Fruit fly (Drosophila melanogaster) whole organism, embryonic: Measurements from ENCODE around the gene CG45081.
A peak's percentile ranks its signal among the peaks of the same experiment; 100 is the strongest.

ENCODE experiments used
- Bgb ChIP-seq: fragments of 200-800 bp; sonication (Bioruptor generic); IDR thresholded peaks from 2 replicates; pipeline ENCODE4 v1.3.6; 2022; ENCODE audit warnings: missing biosample characterization, missing genetic modification characterization; ENCODE audit not compliant: partially characterized antibody
- CG10959 ChIP-seq: fragments of 200-800 bp; sonication (Bioruptor generic); IDR thresholded peaks from 2 replicates; pipeline ENCODE4 v1.3.6; 2022; ENCODE audit warnings: missing biosample characterization, missing genetic modification characterization
- CG11093 ChIP-seq: fragments of 200-800 bp; sonication (Bioruptor generic); IDR thresholded peaks from 3 replicates; pipeline ENCODE4 v1.3.6; 2022; ENCODE audit warnings: missing biosample characterization, missing genetic modification characterization
- CG12299 ChIP-seq: fragments of 200-800 bp; sonication (Bioruptor generic); optimal IDR thresholded peaks from 2 replicates; lab custom pipeline; 2018; ENCODE audit warnings: missing biosample characterization, mild to moderate bottlenecking, missing genetic modification characterization
- CG12391 ChIP-seq: fragments of 200-800 bp; sonication (Bioruptor generic); optimal IDR thresholded peaks from 3 replicates; lab custom pipeline; 2018; ENCODE audit warnings: missing biosample characterization, mild to moderate bottlenecking, missing genetic modification characterization, moderate library complexity
- CG13624 ChIP-seq: fragments of 200-800 bp; sonication (Bioruptor generic); optimal IDR thresholded peaks from 2 replicates; lab custom pipeline; 2016; ENCODE audit warnings: missing biosample characterization, missing genetic modification characterization
- CG14965 ChIP-seq: fragments of 200-800 bp; sonication (Bioruptor generic); optimal IDR thresholded peaks from 2 replicates; lab custom pipeline; 2016; ENCODE audit warnings: missing biosample characterization, missing genetic modification characterization, borderline replicate concordance
- CG1529 ChIP-seq: fragments of 200-800 bp; sonication (Bioruptor generic); optimal IDR thresholded peaks from 3 replicates; lab custom pipeline; 2018; ENCODE audit warnings: missing biosample characterization, missing genetic modification characterization
- CG17612 ChIP-seq: fragments of 200-800 bp; sonication (Bioruptor generic); IDR thresholded peaks from 2 replicates; pipeline ENCODE4 v1.3.6; 2022; ENCODE audit warnings: missing biosample characterization, missing genetic modification characterization
- CG1832 ChIP-seq: fragments of 200-800 bp; sonication (Bioruptor generic); optimal IDR thresholded peaks from 2 replicates; lab custom pipeline; 2017; ENCODE audit warnings: missing biosample characterization, mild to moderate bottlenecking, missing genetic modification characterization, inconsistent platforms
- CG2129 ChIP-seq: fragments of 200-800 bp; sonication (Bioruptor generic); IDR thresholded peaks from 2 replicates; pipeline ENCODE4 v1.3.6; 2022; ENCODE audit warnings: missing biosample characterization, missing genetic modification characterization; ENCODE audit not compliant: partially characterized antibody
- CG2202 ChIP-seq: fragments of 200-800 bp; sonication (Bioruptor generic); optimal IDR thresholded peaks from 2 replicates; lab custom pipeline; 2018; ENCODE audit warnings: missing biosample characterization, mild to moderate bottlenecking, missing genetic modification characterization
- CG31388 ChIP-seq: fragments of 200-800 bp; sonication (Bioruptor generic); optimal IDR thresholded peaks from 2 replicates; lab custom pipeline; 2016; ENCODE audit warnings: missing biosample characterization, missing genetic modification characterization
- CG31441 ChIP-seq: fragments of 200-800 bp; sonication (Bioruptor generic); IDR thresholded peaks from 2 replicates; pipeline ENCODE4 v1.3.6; 2022; ENCODE audit warnings: missing biosample characterization, missing genetic modification characterization
- CG43689 ChIP-seq: fragments of 200-800 bp; sonication (Bioruptor generic); IDR thresholded peaks from 2 replicates; pipeline ENCODE4 v1.3.6; 2022; ENCODE audit warnings: missing biosample characterization, missing genetic modification characterization
- CG4617 ChIP-seq: fragments of 200-800 bp; sonication (Bioruptor generic); optimal IDR thresholded peaks from 3 replicates; lab custom pipeline; 2016; ENCODE audit warnings: missing biosample characterization, missing genetic modification characterization, borderline replicate concordance
- CG5953 ChIP-seq: fragments of 200-800 bp; sonication (Bioruptor generic); IDR thresholded peaks from 2 replicates; pipeline ENCODE4 v1.3.6; 2022; ENCODE audit warnings: missing biosample characterization, missing genetic modification characterization
- CG6854 ChIP-seq: fragments of 200-800 bp; sonication (Bioruptor generic); optimal IDR thresholded peaks from 3 replicates; lab custom pipeline; 2017; ENCODE audit warnings: missing biosample characterization, mild to moderate bottlenecking, missing genetic modification characterization
- CG7357 ChIP-seq: fragments of 200-800 bp; sonication (Bioruptor generic); IDR thresholded peaks from 3 replicates; pipeline ENCODE4 v1.3.6; 2022; ENCODE audit warnings: missing biosample characterization, missing genetic modification characterization
- CG9932 ChIP-seq: fragments of 200-800 bp; sonication (Bioruptor generic); IDR thresholded peaks from 2 replicates; pipeline ENCODE4 v1.3.6; 2022; ENCODE audit warnings: missing biosample characterization, missing genetic modification characterization
- Dbx ChIP-seq: fragments of 200-800 bp; sonication (Bioruptor generic); IDR thresholded peaks from 3 replicates; pipeline ENCODE4 v1.3.6; 2022; ENCODE audit warnings: missing biosample characterization, missing genetic modification characterization
- HLH4C ChIP-seq: fragments of 200-800 bp; sonication (Bioruptor generic); IDR thresholded peaks from 3 replicates; pipeline ENCODE4 v1.3.6; 2022; ENCODE audit warnings: missing biosample characterization, missing genetic modification characterization; ENCODE audit not compliant: partially characterized antibody
- Hr78 ChIP-seq, 2 experiments: fragments of 200-800 bp in 1 of 2; fragments of >200 bp in 1 of 2; sonication (Bioruptor generic) in 1 of 2; optimal IDR thresholded peaks; 2 replicates each; lab custom pipeline; 2017 to 2019; ENCODE audit warnings: missing biosample characterization in 2 of 2, missing genetic modification characterization in 2 of 2, mild to moderate bottlenecking in 1 of 2, moderate library complexity in 1 of 2
- Hsf ChIP-seq: fragments of 200-800 bp; sonication (Bioruptor generic); optimal IDR thresholded peaks from 3 replicates; lab custom pipeline; 2016; ENCODE audit warnings: missing biosample characterization, missing genetic modification characterization
- Mrtf ChIP-seq: fragments of 200-800 bp; sonication (Bioruptor generic); IDR thresholded peaks from 3 replicates; pipeline ENCODE4 v1.3.6; 2022; ENCODE audit warnings: missing biosample characterization, missing genetic modification characterization
- Sin3A ChIP-seq: fragments of >200 bp; optimal IDR thresholded peaks from 2 replicates; lab custom pipeline; 2018
- Sry-δ ChIP-seq: fragments of 200-800 bp; sonication (Bioruptor generic); optimal IDR thresholded peaks from 2 replicates; lab custom pipeline; 2016; ENCODE audit warnings: missing biosample characterization, missing genetic modification characterization
- TFAM ChIP-seq: fragments of 200-800 bp; sonication (Bioruptor generic); optimal IDR thresholded peaks from 2 replicates; lab custom pipeline; 2017; ENCODE audit warnings: missing biosample characterization, missing genetic modification characterization, inconsistent platforms
- ab ChIP-seq: fragments of 200-800 bp; sonication (Bioruptor generic); optimal IDR thresholded peaks from 2 replicates; lab custom pipeline; 2016; ENCODE audit warnings: missing biosample characterization, missing genetic modification characterization
- ash1 ChIP-seq: fragments of 200-800 bp; sonication (Bioruptor generic); optimal IDR thresholded peaks from 2 replicates; lab custom pipeline; 2018; ENCODE audit warnings: missing biosample characterization, mild to moderate bottlenecking, missing genetic modification characterization
- cato ChIP-seq: fragments of 200-800 bp; sonication (Bioruptor generic); optimal IDR thresholded peaks from 2 replicates; lab custom pipeline; 2016; ENCODE audit warnings: missing biosample characterization, missing genetic modification characterization, borderline replicate concordance
- dmrt99B ChIP-seq: fragments of 200-800 bp; sonication (Bioruptor generic); optimal IDR thresholded peaks from 2 replicates; lab custom pipeline; 2018; ENCODE audit warnings: missing biosample characterization, mild to moderate bottlenecking, missing genetic modification characterization, moderate library complexity
- dysf ChIP-seq: fragments of 200-800 bp; sonication (Bioruptor generic); IDR thresholded peaks from 3 replicates; pipeline ENCODE4 v1.3.6; 2022; ENCODE audit warnings: missing biosample characterization, missing genetic modification characterization
- ems ChIP-seq: fragments of 200-800 bp; sonication (Bioruptor generic); optimal IDR thresholded peaks from 3 replicates; lab custom pipeline; 2016; ENCODE audit warnings: missing biosample characterization, missing genetic modification characterization
- ewg ChIP-seq: fragments of 200-800 bp; sonication (Bioruptor generic); optimal IDR thresholded peaks from 3 replicates; lab custom pipeline; 2017; ENCODE audit warnings: mild to moderate bottlenecking, missing biosample characterization, missing genetic modification reagents, missing genetic modification characterization
- ftz-f1 ChIP-seq: fragments of 200-800 bp; sonication (Bioruptor generic); optimal IDR thresholded peaks from 2 replicates; lab custom pipeline; 2016; ENCODE audit warnings: missing biosample characterization, missing genetic modification characterization
- hbn ChIP-seq: fragments of 200-800 bp; sonication (Bioruptor generic); IDR thresholded peaks from 2 replicates; pipeline ENCODE4 v1.3.6; 2022; ENCODE audit warnings: missing biosample characterization, missing genetic modification characterization; ENCODE audit not compliant: partially characterized antibody
- jumu ChIP-seq: fragments of 200-800 bp; sonication (Bioruptor generic); optimal IDR thresholded peaks from 3 replicates; lab custom pipeline; 2016; ENCODE audit warnings: missing biosample characterization, missing genetic modification characterization
- lmd ChIP-seq: fragments of 200-800 bp; sonication (Bioruptor generic); IDR thresholded peaks from 2 replicates; pipeline ENCODE4 v1.3.6; 2022; ENCODE audit warnings: missing biosample characterization, missing genetic modification characterization
- lola ChIP-seq, 3 experiments: fragments of >200 bp in 2 of 3; fragments of 200-800 bp in 1 of 3; sonication (Bioruptor generic) in 1 of 3; optimal IDR thresholded peaks; 2 replicates each; lab custom pipeline; 2017 to 2019; ENCODE audit warnings: missing biosample characterization in 3 of 3, missing genetic modification characterization in 3 of 3, mild to moderate bottlenecking in 1 of 3, moderate library complexity in 1 of 3
- lov ChIP-seq, 2 experiments: fragments of 200-800 bp in 1 of 2; fragments of >200 bp in 1 of 2; sonication (Bioruptor generic) in 1 of 2; IDR thresholded peaks in 1 of 2; optimal IDR thresholded peaks in 1 of 2; 2 replicates in 1 of 2; 3 replicates in 1 of 2; pipeline versions ENCODE4 v1.3.6 to Lab custom; 2017 to 2022; ENCODE audit warnings: missing biosample characterization in 1 of 2, missing genetic modification characterization in 1 of 2
- luna ChIP-seq: fragments of 200-800 bp; sonication (Bioruptor generic); optimal IDR thresholded peaks from 2 replicates; lab custom pipeline; 2016; ENCODE audit warnings: missing biosample characterization, missing genetic modification characterization
- maf-S ChIP-seq: fragments of 200-800 bp; sonication (Bioruptor generic); optimal IDR thresholded peaks from 2 replicates; lab custom pipeline; 2016; ENCODE audit warnings: missing biosample characterization, missing genetic modification characterization
- mam ChIP-seq: fragments of 200-800 bp; sonication (Bioruptor generic); optimal IDR thresholded peaks from 3 replicates; lab custom pipeline; 2016; ENCODE audit warnings: missing biosample characterization, missing genetic modification characterization
- nerfin-1 ChIP-seq: fragments of 200-800 bp; sonication (Bioruptor generic); optimal IDR thresholded peaks from 3 replicates; lab custom pipeline; 2019; ENCODE audit warnings: missing biosample characterization, mild to moderate bottlenecking, missing genetic modification characterization, moderate library complexity
- org-1 ChIP-seq: fragments of 200-800 bp; sonication (Bioruptor generic); optimal IDR thresholded peaks from 2 replicates; lab custom pipeline; 2017; ENCODE audit warnings: missing biosample characterization, missing genetic modification characterization
- seq ChIP-seq: fragments of 200-800 bp; sonication (Bioruptor generic); IDR thresholded peaks from 2 replicates; pipeline ENCODE4 v1.3.6; 2022; ENCODE audit warnings: missing biosample characterization, missing genetic modification characterization
- tio ChIP-seq: fragments of 200-800 bp; sonication (Bioruptor generic); optimal IDR thresholded peaks from 2 replicates; lab custom pipeline; 2017; ENCODE audit warnings: missing biosample characterization, missing genetic modification characterization, inconsistent platforms
- ttk ChIP-seq: fragments of 200-800 bp; sonication (Bioruptor generic); IDR thresholded peaks from 2 replicates; pipeline ENCODE4 v2.1.2; 2022; ENCODE audit warnings: missing biosample characterization, missing genetic modification characterization
- unc-4 ChIP-seq: fragments of 200-800 bp; sonication (Bioruptor generic); IDR thresholded peaks from 2 replicates; pipeline ENCODE4 v1.3.6; 2022; ENCODE audit warnings: missing biosample characterization, missing genetic modification characterization; ENCODE audit not compliant: partially characterized antibody
- vfl ChIP-seq: fragments of 200-800 bp; sonication (Bioruptor generic); optimal IDR thresholded peaks from 2 replicates; lab custom pipeline; 2016; ENCODE audit warnings: missing biosample characterization, missing genetic modification characterization

The CG45081 gene

dm6 chr3L:19294235-19294612, 28.4 kb downstream of the CG45081 start, which contains the start of gene fal (continued):
- TF ChIP-seq CG13624 (GFP tag; lab: Kevin White, UChicago) (no peak), org-1 (GFP tag; lab: Kevin White, UChicago) (no peak), ab (GFP tag; lab: Kevin White, UChicago) (no peak), Hsf (peak; percentile 45), CG10959 (GFP tag; lab: Robert Waterston, UW) (no peak), CG7357 (GFP tag; lab: Robert Waterston, UW) (no peak), dysf (0 out of 3 replicates have a peak, but pooled peaks have one; percentile 29), Mrtf (0 out of 3 replicates have a peak, but pooled peaks have one; percentile 26), CG4617 (no peak), seq (GFP tag; lab: Robert Waterston, UW) (no peak), lmd (GFP tag; lab: Robert Waterston, UW) (no peak; the same call in 1 of the 2 replicates), ftz-f1 (no peak), maf-S (GFP tag; lab: Kevin White, UChicago) (no peak), HLH4C (0 out of 3 replicates have a peak, but pooled peaks have one; percentile 55), lola (GFP tag; optimal IDR thresholded peaks at IDR 0.05; lab: Kevin White, UChicago) (no peak), hbn (no peak), jumu (GFP tag; lab: Kevin White, UChicago) (no peak), CG1529 (GFP tag; lab: Kevin White, UChicago) (no peak), CG11093 (GFP tag; lab: Robert Waterston, UW) (no peak), CG6854 (no peak), Sin3A (lab: Kevin White, UChicago) (no peak), CG2202 (tag; lab: Kevin White, UChicago) (no peak), CG43689 (GFP tag; lab: Robert Waterston, UW) (no peak), mam (GFP tag; lab: Kevin White, UChicago) (peak; percentile 7), dmrt99B (no peak), CG31388 (GFP tag; lab: Kevin White, UChicago) (no peak), CG31441 (GFP tag; lab: Robert Waterston, UW) (no peak), ttk (GFP tag; lab: Robert Waterston, UW) (no peak), Bgb (peak; percentile 64), cato (GFP tag; lab: Kevin White, UChicago) (peak; percentile 37), Dbx (no peak), nerfin-1 (tag; lab: Kevin White, UChicago) (no peak), ems (no peak), CG14965 (GFP tag; lab: Kevin White, UChicago) (no peak), CG2129 (GFP tag; lab: Robert Waterston, UW) (no peak), unc-4 (no peak; the same call in 1 of the 2 replicates), CG17612 (GFP tag; lab: Robert Waterston, UW) (0 out of 2 replicates have a peak, but pooled peaks have one; percentile 4), tio (no peak), lov (optimal IDR thresholded peaks at IDR 0.05; lab: Kevin White, UChicago) (no peak), lov (GFP tag; IDR thresholded peaks at IDR 0.05; lab: Robert Waterston, UW) (no peak), vfl (GFP tag; lab: Kevin White, UChicago) (no peak), CG5953 (GFP tag; lab: Robert Waterston, UW) (no peak), ash1 (GFP tag; lab: Kevin White, UChicago) (no peak), CG1832 (GFP tag; lab: Kevin White, UChicago) (no peak), CG12391 (tag; lab: Kevin White, UChicago) (no peak), luna (GFP tag; lab: Kevin White, UChicago) (peak; percentile 41), CG12299 (tag; lab: Kevin White, UChicago) (no peak), Hr78 (GFP tag; optimal IDR thresholded peaks at IDR 0.05; lab: Kevin White, UChicago) (no peak), ewg (GFP tag; lab: Kevin White, UChicago) (no peak), Sry-δ (peak; percentile 90), TFAM (no peak), CG9932 (GFP tag; lab: Robert Waterston, UW) (peak; percentile 63)
